Worm (Caenorhabditis elegans) whole organism, L3 larva: ENCODE results near the gene F08D12.2.
A peak's percentile ranks its signal among the peaks of the same experiment; 100 is the strongest.

Source experiments
- ama-1 ChIP-seq: fragments of 150-350 bp; optimal IDR thresholded peaks from 2 replicates; lab custom pipeline; 2018
- fos-1 ChIP-seq: fragments of 150-350 bp; optimal IDR thresholded peaks from 2 replicates; lab custom pipeline; 2014; ENCODE audit warnings: missing biosample characterization, missing genetic modification characterization
- lin-39 ChIP-seq: fragments of 150-350 bp; optimal IDR thresholded peaks from 2 replicates; lab custom pipeline; 2018; ENCODE audit warnings: missing biosample characterization, missing genetic modification reagents, missing genetic modification characterization
- nhr-43 ChIP-seq: sonication (generic microtip); optimal IDR thresholded peaks from 2 replicates; lab custom pipeline; 2016; ENCODE audit warnings: mild to moderate bottlenecking, missing genetic modification characterization, missing compliant biosample characterization; ENCODE audit not compliant: poor library complexity, severe bottlenecking
- ztf-4 ChIP-seq: fragments of 150-350 bp; optimal IDR thresholded peaks from 2 replicates; lab custom pipeline; 2014; ENCODE audit warnings: missing biosample characterization, missing genetic modification characterization

- TF ChIP-seq lin-39 (tag; lab: Kevin White, UChicago) (no peak), ztf-4 (tag; lab: Kevin White, UChicago) (no peak), fos-1 (no peak), nhr-43 (peak; percentile 93), ama-1 (lab: Kevin White, UChicago) (no peak)
Measured at ce11 chrII:2800550-2801233, 19.2 kb downstream of the F08D12.2 start, which contains the start of gene nhr-119.
